Worm (Caenorhabditis elegans) whole organism, L1 larva: ENCODE results near the gene pyk-2.

Experiments used
- C16A3.4 ChIP-seq: fragments of 150-350 bp; optimal IDR thresholded peaks from 2 replicates; lab custom pipeline; 2014; ENCODE audit warnings: missing biosample characterization, missing genetic modification characterization
- F16B12.6 ChIP-seq: fragments of 150-350 bp; optimal IDR thresholded peaks from 2 replicates; lab custom pipeline; 2014; ENCODE audit warnings: missing biosample characterization, missing genetic modification characterization
- alr-1 ChIP-seq: fragments of 200-800 bp; sonication (Bioruptor generic); optimal IDR thresholded peaks from 2 replicates; lab custom pipeline; 2018; ENCODE audit warnings: borderline replicate concordance, mild to moderate bottlenecking, missing genetic modification characterization, missing compliant biosample characterization
- aly-2 ChIP-seq: fragments of 150-350 bp; optimal IDR thresholded peaks from 2 replicates; lab custom pipeline; 2014; ENCODE audit warnings: missing biosample characterization, missing genetic modification characterization
- ama-1 ChIP-seq: fragments of 150-350 bp; optimal IDR thresholded peaks from 2 replicates; lab custom pipeline; 2014
- ceh-88 ChIP-seq: fragments of 200-800 bp; sonication (Bioruptor generic); IDR thresholded peaks from 2 replicates; pipeline ENCODE4 v1.3.6; 2022; ENCODE audit warnings: missing genetic modification characterization, missing compliant biosample characterization
- dsc-1 ChIP-seq: sonication (generic microtip); optimal IDR thresholded peaks from 2 replicates; lab custom pipeline; 2016; ENCODE audit warnings: mild to moderate bottlenecking, missing genetic modification characterization, missing compliant biosample characterization
- efl-1 ChIP-seq, 4 experiments: fragments of 150-350 bp; optimal IDR thresholded peaks in 3 of 4; peaks in 1 of 4; 1 replicate in 1 of 4; 2 replicates in 3 of 4; lab custom pipeline; 2014; ENCODE audit warnings: missing biosample characterization in 2 of 4, missing genetic modification characterization in 2 of 4, missing genetic modification reagents in 2 of 4
- efl-3 ChIP-seq: fragments of 200-800 bp; sonication (Bioruptor generic); optimal IDR thresholded peaks from 2 replicates; lab custom pipeline; 2018; ENCODE audit warnings: mild to moderate bottlenecking, missing genetic modification characterization, missing compliant biosample characterization
- egl-13 ChIP-seq: sonication (generic microtip); optimal IDR thresholded peaks from 2 replicates; lab custom pipeline; 2016; ENCODE audit warnings: missing genotype, missing genetic modification reagents, missing genetic modification characterization, missing compliant biosample characterization
- elt-2 ChIP-seq: sonication (generic microtip); optimal IDR thresholded peaks from 2 replicates; lab custom pipeline; 2016; ENCODE audit warnings: missing genetic modification characterization, mild to moderate bottlenecking, inconsistent platforms, missing compliant biosample characterization, missing genetic modification reagents
- ets-5 ChIP-seq: fragments of 200-800 bp; sonication (Bioruptor generic); IDR thresholded peaks from 2 replicates; pipeline ENCODE4 v1.3.6; 2022; ENCODE audit warnings: missing genetic modification characterization, missing compliant biosample characterization
- fkh-4 ChIP-seq: sonication (generic microtip); optimal IDR thresholded peaks from 2 replicates; lab custom pipeline; 2016; ENCODE audit warnings: missing compliant biosample characterization, missing genetic modification characterization, borderline replicate concordance
- fkh-8 ChIP-seq: sonication (generic microtip); optimal IDR thresholded peaks from 2 replicates; lab custom pipeline; 2016; ENCODE audit warnings: mild to moderate bottlenecking, missing genetic modification characterization, missing compliant biosample characterization
- fos-1 ChIP-seq: fragments of 150-350 bp; optimal IDR thresholded peaks from 2 replicates; lab custom pipeline; 2014; ENCODE audit warnings: missing biosample characterization, missing genetic modification characterization
- hlh-17 ChIP-seq: fragments of 200-800 bp; sonication (Bioruptor generic); optimal IDR thresholded peaks from 2 replicates; lab custom pipeline; 2018; ENCODE audit warnings: missing genetic modification characterization, mild to moderate bottlenecking, missing compliant biosample characterization, moderate library complexity, borderline replicate concordance
- hlh-4 ChIP-seq: sonication (generic microtip); optimal IDR thresholded peaks from 2 replicates; lab custom pipeline; 2016; ENCODE audit warnings: mild to moderate bottlenecking, missing genetic modification characterization, missing compliant biosample characterization
- hpl-2 ChIP-seq: fragments of 150-350 bp; optimal IDR thresholded peaks from 2 replicates; lab custom pipeline; 2014; ENCODE audit warnings: missing biosample characterization, missing genetic modification reagents, missing genetic modification characterization
- irx-1 ChIP-seq: sonication (generic microtip); optimal IDR thresholded peaks from 2 replicates; lab custom pipeline; 2016; ENCODE audit warnings: missing genetic modification characterization, missing compliant biosample characterization
- isw-1 ChIP-seq: fragments of 200-800 bp; sonication (Bioruptor generic); IDR thresholded peaks from 2 replicates; pipeline ENCODE4 v1.3.6; 2022; ENCODE audit warnings: missing genetic modification characterization, missing compliant biosample characterization
- jun-1 ChIP-seq: fragments of 150-350 bp; optimal IDR thresholded peaks from 2 replicates; lab custom pipeline; 2014; ENCODE audit warnings: missing biosample characterization, missing genetic modification reagents, missing genetic modification characterization
- lin-14 ChIP-seq: fragments of 200-800 bp; sonication (Bioruptor generic); optimal IDR thresholded peaks from 2 replicates; lab custom pipeline; 2018; ENCODE audit warnings: mild to moderate bottlenecking, missing genetic modification characterization, moderate library complexity, missing compliant biosample characterization
- lin-15B ChIP-seq: fragments of 150-350 bp; sonication (generic microtip); optimal IDR thresholded peaks from 3 replicates; lab custom pipeline; 2014; ENCODE audit warnings: missing biosample characterization, missing genetic modification characterization
- lin-39 ChIP-seq: fragments of 150-350 bp; optimal IDR thresholded peaks from 2 replicates; lab custom pipeline; 2014; ENCODE audit warnings: missing biosample characterization, missing genetic modification reagents, missing genetic modification characterization
- lsy-2 ChIP-seq, 2 experiments: fragments of 150-350 bp; optimal IDR thresholded peaks; 2 replicates each; lab custom pipeline; 2014; ENCODE audit warnings: missing biosample characterization in 2 of 2, missing genetic modification characterization in 2 of 2
- mep-1 ChIP-seq: fragments of 150-350 bp; optimal IDR thresholded peaks from 2 replicates; lab custom pipeline; 2014; ENCODE audit warnings: missing biosample characterization, missing genetic modification characterization
- nhr-11 ChIP-seq: fragments of 150-350 bp; optimal IDR thresholded peaks from 2 replicates; lab custom pipeline; 2014; ENCODE audit warnings: missing biosample characterization, missing genetic modification characterization
- nhr-19 ChIP-seq: fragments of 200-800 bp; sonication (Bioruptor generic); conservative IDR thresholded peaks from 2 replicates; pipeline ENCODE4 v1.3.6; 2022; ENCODE audit warnings: missing genetic modification characterization, missing compliant biosample characterization
- nhr-237 ChIP-seq: fragments of 150-350 bp; optimal IDR thresholded peaks from 2 replicates; lab custom pipeline; 2014; ENCODE audit warnings: missing biosample characterization, missing genetic modification characterization
- nhr-47 ChIP-seq: sonication (generic microtip); optimal IDR thresholded peaks from 2 replicates; lab custom pipeline; 2016; ENCODE audit warnings: mild to moderate bottlenecking, missing genetic modification characterization, moderate library complexity, missing compliant biosample characterization
- nhr-71 ChIP-seq: sonication (generic microtip); optimal IDR thresholded peaks from 2 replicates; lab custom pipeline; 2016; ENCODE audit warnings: mild to moderate bottlenecking, missing genetic modification characterization, moderate library complexity, missing compliant biosample characterization
- nhr-76 ChIP-seq: sonication (generic microtip); optimal IDR thresholded peaks from 2 replicates; lab custom pipeline; 2017; ENCODE audit warnings: missing biosample characterization, missing genetic modification characterization
- nhr-77 ChIP-seq: fragments of 150-350 bp; optimal IDR thresholded peaks from 2 replicates; lab custom pipeline; 2014; ENCODE audit warnings: missing biosample characterization, missing genetic modification characterization
- nhr-84 ChIP-seq: sonication (generic microtip); optimal IDR thresholded peaks from 2 replicates; lab custom pipeline; 2017; ENCODE audit warnings: missing biosample characterization, missing genetic modification characterization
- nhr-85 ChIP-seq: sonication (generic microtip); peaks from one replicate; lab custom pipeline; 2016; ENCODE audit warnings: missing genetic modification characterization, inconsistent platforms, missing compliant biosample characterization
- nhr-90 ChIP-seq: sonication (generic microtip); optimal IDR thresholded peaks from 2 replicates; lab custom pipeline; 2016; ENCODE audit warnings: mild to moderate bottlenecking, missing genetic modification characterization, missing compliant biosample characterization; ENCODE audit not compliant: poor library complexity
- pqm-1 ChIP-seq: sonication (generic microtip); optimal IDR thresholded peaks from 3 replicates; lab custom pipeline; 2017; ENCODE audit warnings: missing biosample characterization, missing genetic modification characterization
- rnt-1 ChIP-seq: sonication (generic microtip); optimal IDR thresholded peaks from 2 replicates; lab custom pipeline; 2016; ENCODE audit warnings: mild to moderate bottlenecking, missing genetic modification characterization, moderate library complexity, missing compliant biosample characterization
- skn-1 ChIP-seq: fragments of 150-350 bp; optimal IDR thresholded peaks from 2 replicates; lab custom pipeline; 2014; ENCODE audit warnings: missing biosample characterization, missing genetic modification characterization
- snu-23 ChIP-seq: sonication (generic microtip); optimal IDR thresholded peaks from 2 replicates; lab custom pipeline; 2016; ENCODE audit warnings: missing genetic modification characterization, missing compliant biosample characterization
- sox-4 ChIP-seq: sonication (generic microtip); optimal IDR thresholded peaks from 2 replicates; lab custom pipeline; 2016; ENCODE audit warnings: missing genetic modification characterization, missing compliant biosample characterization
- swsn-7 ChIP-seq: sonication (generic microtip); optimal IDR thresholded peaks from 2 replicates; lab custom pipeline; 2016; ENCODE audit warnings: missing genetic modification characterization, missing compliant biosample characterization
- unc-130 ChIP-seq: fragments of 150-350 bp; optimal IDR thresholded peaks from 2 replicates; lab custom pipeline; 2017; ENCODE audit warnings: missing biosample characterization, missing genetic modification characterization, inconsistent platforms
- unc-30 ChIP-seq: sonication (generic microtip); optimal IDR thresholded peaks from 2 replicates; lab custom pipeline; 2017; ENCODE audit warnings: missing biosample characterization, missing genetic modification characterization
- unc-86 ChIP-seq: sonication (generic microtip); optimal IDR thresholded peaks from 2 replicates; lab custom pipeline; 2016; ENCODE audit warnings: missing genetic modification characterization, missing compliant biosample characterization
- zip-4 ChIP-seq: fragments of 200-800 bp; sonication (Bioruptor generic); optimal IDR thresholded peaks from 2 replicates; lab custom pipeline; 2018; ENCODE audit warnings: mild to moderate bottlenecking, missing genetic modification characterization, moderate library complexity, missing compliant biosample characterization
- ztf-4 ChIP-seq: fragments of 150-350 bp; optimal IDR thresholded peaks from 2 replicates; lab custom pipeline; 2014; ENCODE audit warnings: missing biosample characterization, missing genetic modification characterization

pyk-2 gene

ce11 chrIV:10933777-10934546 is 24.2 kb downstream of the pyk-2 start:
- no peak for TF ChIP-seq C16A3.4 (tag; lab: Kevin White, UChicago)
- TF ChIP-seq efl-3 (GFP tag; lab: Kevin White, UChicago): no peak
- TF ChIP-seq irx-1 (tag; lab: Kevin White, UChicago): peak; percentile 22
- peak; percentile 14 for TF ChIP-seq lin-14 (GFP tag; lab: Kevin White, UChicago)
- TF ChIP-seq swsn-7: peak; percentile 1
- TF ChIP-seq nhr-19 (GFP tag; lab: Robert Waterston, UW): peak; percentile 21; the same call in 1 of the 2 replicates
- no peak for TF ChIP-seq hpl-2 (GFP tag; lab: Kevin White, UChicago)
- TF ChIP-seq lsy-2 (tag; optimal IDR thresholded peaks at IDR 0.05; lab: Kevin White, UChicago): peak in 1 of 2 experiments; percentile 15
- TF ChIP-seq ama-1 (lab: Kevin White, UChicago): peak; percentile 84
- no peak for TF ChIP-seq efl-1 (optimal IDR thresholded peaks at IDR 0.05; lab: Kevin White, UChicago)
- TF ChIP-seq efl-1 (GFP tag; optimal IDR thresholded peaks at IDR 0.05 in 1 of 2; lab: Kevin White, UChicago): peak in 1 of 2 experiments; percentile 80
- peak; percentile 16 for TF ChIP-seq zip-4 (GFP tag; lab: Kevin White, UChicago)
- TF ChIP-seq nhr-47 (tag; lab: Kevin White, UChicago): peak; percentile 34
- TF ChIP-seq elt-2: peak; percentile 31
- peak; percentile 57 for TF ChIP-seq nhr-71 (tag; lab: Kevin White, UChicago)
- TF ChIP-seq aly-2 (tag; lab: Kevin White, UChicago): no peak
- peak; percentile 8 for TF ChIP-seq rnt-1
- TF ChIP-seq nhr-90 (tag; lab: Kevin White, UChicago): peak; percentile 39
- TF ChIP-seq ceh-88 (GFP tag; lab: Robert Waterston, UW): peak; percentile 44; the same call in 1 of the 2 replicates
- TF ChIP-seq nhr-85: peak; percentile 57
- no peak for TF ChIP-seq unc-130

ce11 chrIV:10934786-10935185 is 25.1 kb downstream of the pyk-2 start:
- no peak for TF ChIP-seq ets-5 (GFP tag; lab: Robert Waterston, UW)
- TF ChIP-seq nhr-77 (tag; lab: Kevin White, UChicago): no peak
- TF ChIP-seq F16B12.6: no peak
- no peak for TF ChIP-seq elt-2
- no peak for TF ChIP-seq dsc-1 (tag; lab: Kevin White, UChicago)
- TF ChIP-seq unc-86 (tag; lab: Kevin White, UChicago): no peak

ce11 chrIV:10935336-10935735 is 25.6 kb downstream of the pyk-2 start:
- TF ChIP-seq fkh-8 (tag; lab: Kevin White, UChicago): peak; percentile 94
- peak; percentile 78 for TF ChIP-seq skn-1
- peak; percentile 87 for TF ChIP-seq jun-1
- TF ChIP-seq nhr-76 (tag; lab: Kevin White, UChicago): no peak
- peak; percentile 94 for TF ChIP-seq ztf-4 (tag; lab: Kevin White, UChicago)
- peak; percentile 65 for TF ChIP-seq unc-130
- peak; percentile 88 for TF ChIP-seq lin-39 (tag; lab: Kevin White, UChicago)
- no peak for TF ChIP-seq lin-15B (tag; lab: Kevin White, UChicago)
- peak; percentile 93 for TF ChIP-seq ama-1 (lab: Kevin White, UChicago)
- TF ChIP-seq mep-1 (tag; lab: Kevin White, UChicago): peak; percentile 96
- no peak for TF ChIP-seq pqm-1
- TF ChIP-seq egl-13 (tag; lab: Kevin White, UChicago): peak; percentile 83
- no peak for TF ChIP-seq unc-30 (tag; lab: Kevin White, UChicago)
- TF ChIP-seq fos-1 (tag; lab: Kevin White, UChicago): peak; percentile 77
- peak; percentile 78 for TF ChIP-seq sox-4 (tag; lab: Kevin White, UChicago)
- peak; percentile 88 for TF ChIP-seq fkh-4 (tag; lab: Kevin White, UChicago)
- no peak for TF ChIP-seq nhr-84 (tag; lab: Kevin White, UChicago)
- TF ChIP-seq nhr-77 (tag; lab: Kevin White, UChicago): no peak
- TF ChIP-seq zip-4 (GFP tag; lab: Kevin White, UChicago): peak; percentile 51
- TF ChIP-seq rnt-1: peak; percentile 94
- no peak for TF ChIP-seq alr-1 (tag; lab: Kevin White, UChicago)
- no peak for TF ChIP-seq hlh-17
- peak; percentile 57 for TF ChIP-seq nhr-237 (tag; lab: Kevin White, UChicago)
- peak; percentile 96 for TF ChIP-seq snu-23 (GFP tag; lab: Kevin White, UChicago)
- TF ChIP-seq ets-5 (GFP tag; lab: Robert Waterston, UW): no peak
- peak; percentile 79 to 82 for TF ChIP-seq efl-1 (optimal IDR thresholded peaks at IDR 0.05; lab: Kevin White, UChicago)
- TF ChIP-seq efl-1 (GFP tag; optimal IDR thresholded peaks at IDR 0.05 in 1 of 2; lab: Kevin White, UChicago): peak; percentile 61 to 94
- TF ChIP-seq nhr-90 (tag; lab: Kevin White, UChicago): no peak
- peak; percentile 71 for TF ChIP-seq isw-1 (GFP tag; lab: Robert Waterston, UW)
- peak; percentile 90 for TF ChIP-seq nhr-11 (tag; lab: Kevin White, UChicago)
- peak; percentile 69 for TF ChIP-seq ceh-88 (GFP tag; lab: Robert Waterston, UW)
- TF ChIP-seq hlh-4: no peak
